Fruit fly (Drosophila melanogaster) whole organism: ENCODE measurements around the gene sens-2.

ENCODE experiments used
- Dll ChIP-seq: fragments of >200 bp; optimal IDR thresholded peaks from 2 replicates; lab custom pipeline; 2017
- EcR ChIP-seq, 2 experiments: fragments of >200 bp; optimal IDR thresholded peaks; 2 replicates each; lab custom pipeline; 2017; ENCODE audit warnings: missing biosample characterization in 2 of 2, missing genetic modification characterization in 2 of 2, missing genetic modification reagents in 2 of 2
- pan ChIP-seq: fragments of >200 bp; optimal IDR thresholded peaks from 2 replicates; lab custom pipeline; 2017
- psq ChIP-seq: fragments of >200 bp; optimal IDR thresholded peaks from 2 replicates; lab custom pipeline; 2017
- usp ChIP-seq: fragments of >200 bp; optimal IDR thresholded peaks from 2 replicates; lab custom pipeline; 2017; ENCODE audit warnings: missing biosample characterization, missing genetic modification characterization, mixed read lengths

dm6 chr2L:6787973-6788368 lies 33.8 kb upstream of the sens-2 start:
- TF ChIP-seq EcR (GFP tag; optimal IDR thresholded peaks at IDR 0.05; lab: Kevin White, UChicago), result no peak
- no peak for TF ChIP-seq pan (lab: Kevin White, UChicago)
- no peak for TF ChIP-seq usp (GFP tag; lab: Kevin White, UChicago)
- TF ChIP-seq psq, result no peak
- TF ChIP-seq Dll (lab: Kevin White, UChicago), result no peak
